Worm (Caenorhabditis elegans): ENCODE measurements around the gene damt-1.

- TF ChIP-seq mab-5 (tag; optimal IDR thresholded peaks at IDR 0.05) (no peak), ztf-11 (tag; optimal IDR thresholded peaks at IDR 0.05) (no peak), unc-39 (tag; optimal IDR thresholded peaks at IDR 0.05) (no peak), lin-13 (tag; optimal IDR thresholded peaks at IDR 0.05) (no peak), nhr-12 (tag; optimal IDR thresholded peaks at IDR 0.05) (no peak), M03D4.4 (tag; optimal IDR thresholded peaks at IDR 0.05) (no peak), elt-1 (tag; optimal IDR thresholded peaks at IDR 0.05; ENCODE audit: borderline replicate concordance, insufficient read depth) (no peak), unc-120 (tag; optimal IDR thresholded peaks at IDR 0.05; ENCODE audit: poor library complexity, severe bottlenecking) (no peak), unc-62 (GFP tag; optimal IDR thresholded peaks at IDR 0.05) (no peak), nhr-76 (tag; optimal IDR thresholded peaks at IDR 0.05) (no peak), sem-2 (GFP tag; optimal IDR thresholded peaks at IDR 0.05) (no peak)
Observed at ce11 chrII:5701485-5701884, 18.5 kb upstream of the damt-1 start.
